Worm (Caenorhabditis elegans) whole organism, late embryonic: ENCODE results near the gene pqn-42.

Experiments used
- K09A11.1 ChIP-seq: sonication (generic microtip); optimal IDR thresholded peaks from 2 replicates; lab custom pipeline; 2017; ENCODE audit warnings: antibody characterized with exemption, mild to moderate bottlenecking, missing genetic modification characterization, missing compliant biosample characterization; ENCODE audit not compliant: insufficient read depth
- T23F11.4 ChIP-seq: fragments of 200-800 bp; sonication (Bioruptor generic); optimal IDR thresholded peaks from 2 replicates; lab custom pipeline; 2018; ENCODE audit warnings: mild to moderate bottlenecking, missing genetic modification characterization, missing compliant biosample characterization
- ceh-18 ChIP-seq: sonication (generic microtip); optimal IDR thresholded peaks from 2 replicates; lab custom pipeline; 2016; ENCODE audit warnings: missing genetic modification characterization, missing compliant biosample characterization
- ceh-2 ChIP-seq: sonication (generic microtip); optimal IDR thresholded peaks from 2 replicates; lab custom pipeline; 2016; ENCODE audit warnings: missing genotype, missing genetic modification characterization, missing compliant biosample characterization
- ceh-22 ChIP-seq: sonication (generic microtip); optimal IDR thresholded peaks from 2 replicates; lab custom pipeline; 2017; ENCODE audit warnings: missing biosample characterization, missing genetic modification characterization
- ceh-30 ChIP-seq: fragments of 150-350 bp; optimal IDR thresholded peaks from 2 replicates; lab custom pipeline; 2014; ENCODE audit warnings: missing biosample characterization, missing genetic modification characterization
- ceh-34 ChIP-seq: sonication (generic microtip); optimal IDR thresholded peaks from 2 replicates; lab custom pipeline; 2016; ENCODE audit warnings: mild to moderate bottlenecking, missing genetic modification characterization, missing compliant biosample characterization
- ceh-48 ChIP-seq: sonication (generic microtip); optimal IDR thresholded peaks from 2 replicates; lab custom pipeline; 2016; ENCODE audit warnings: missing genetic modification characterization, inconsistent platforms, missing compliant biosample characterization
- che-1 ChIP-seq: sonication (generic microtip); optimal IDR thresholded peaks from 2 replicates; lab custom pipeline; 2016; ENCODE audit warnings: mild to moderate bottlenecking, missing genetic modification characterization, missing compliant biosample characterization
- dmd-4 ChIP-seq: sonication (generic microtip); optimal IDR thresholded peaks from 2 replicates; lab custom pipeline; 2016; ENCODE audit warnings: borderline replicate concordance, missing genetic modification characterization, missing compliant biosample characterization
- dve-1 ChIP-seq: sonication (generic microtip); optimal IDR thresholded peaks from 2 replicates; lab custom pipeline; 2017; ENCODE audit warnings: antibody characterized with exemption, mild to moderate bottlenecking, missing genetic modification characterization, missing compliant biosample characterization
- elt-2 ChIP-seq: sonication (generic microtip); optimal IDR thresholded peaks from 2 replicates; lab custom pipeline; 2016; ENCODE audit warnings: missing genetic modification reagents, missing genetic modification characterization, missing compliant biosample characterization
- eyg-1 ChIP-seq: sonication (generic microtip); optimal IDR thresholded peaks from 2 replicates; lab custom pipeline; 2016; ENCODE audit warnings: missing genotype, missing genetic modification characterization, missing compliant biosample characterization
- fkh-10 ChIP-seq: fragments of 150-350 bp; optimal IDR thresholded peaks from 2 replicates; lab custom pipeline; 2014; ENCODE audit warnings: missing biosample characterization, missing genetic modification reagents, missing genetic modification characterization
- fkh-6 ChIP-seq: sonication (generic microtip); optimal IDR thresholded peaks from 2 replicates; lab custom pipeline; 2016; ENCODE audit warnings: missing genetic modification characterization, missing compliant biosample characterization
- gmeb-2 ChIP-seq: sonication (generic microtip); optimal IDR thresholded peaks from 2 replicates; lab custom pipeline; 2016; ENCODE audit warnings: missing genetic modification characterization, inconsistent platforms, missing compliant biosample characterization
- hlh-15 ChIP-seq: sonication (generic microtip); optimal IDR thresholded peaks from 2 replicates; lab custom pipeline; 2016; ENCODE audit warnings: missing genetic modification characterization, missing compliant biosample characterization
- hlh-30 ChIP-seq: sonication (generic microtip); optimal IDR thresholded peaks from 2 replicates; lab custom pipeline; 2017; ENCODE audit warnings: antibody characterized with exemption, missing genetic modification characterization, missing compliant biosample characterization; ENCODE audit not compliant: insufficient read depth
- hlh-6 ChIP-seq: sonication (generic microtip); optimal IDR thresholded peaks from 2 replicates; lab custom pipeline; 2016; ENCODE audit warnings: missing genotype, missing genetic modification characterization, missing compliant biosample characterization
- hlh-8 ChIP-seq: sonication (generic microtip); optimal IDR thresholded peaks from 2 replicates; lab custom pipeline; 2016; ENCODE audit warnings: missing genotype, missing genetic modification characterization, missing compliant biosample characterization
- lin-11 ChIP-seq: fragments of 200-800 bp; sonication (Bioruptor generic); optimal IDR thresholded peaks from 2 replicates; lab custom pipeline; 2018; ENCODE audit warnings: mild to moderate bottlenecking, missing genetic modification characterization, missing compliant biosample characterization
- nhr-11 ChIP-seq: fragments of 150-350 bp; optimal IDR thresholded peaks from 2 replicates; lab custom pipeline; 2014; ENCODE audit warnings: missing biosample characterization, missing genetic modification characterization
- npax-4 ChIP-seq: sonication (generic microtip); optimal IDR thresholded peaks from 2 replicates; lab custom pipeline; 2016; ENCODE audit warnings: missing genetic modification characterization, missing compliant biosample characterization
- pat-9 ChIP-seq: fragments of 200-800 bp; sonication (Bioruptor generic); optimal IDR thresholded peaks from 2 replicates; lab custom pipeline; 2018; ENCODE audit warnings: mild to moderate bottlenecking, missing genetic modification characterization, moderate library complexity, missing compliant biosample characterization
- pha-2 ChIP-seq: sonication (generic microtip); optimal IDR thresholded peaks from 2 replicates; lab custom pipeline; 2017; ENCODE audit warnings: mild to moderate bottlenecking, missing genetic modification characterization, missing compliant biosample characterization
- pqm-1 ChIP-seq: sonication (generic microtip); optimal IDR thresholded peaks from 2 replicates; lab custom pipeline; 2016; ENCODE audit warnings: missing genetic modification characterization, missing compliant biosample characterization
- rnt-1 ChIP-seq: sonication (generic microtip); optimal IDR thresholded peaks from 2 replicates; lab custom pipeline; 2016; ENCODE audit warnings: missing genetic modification characterization, missing compliant biosample characterization
- sox-4 ChIP-seq: sonication (generic microtip); optimal IDR thresholded peaks from 2 replicates; lab custom pipeline; 2017; ENCODE audit warnings: mild to moderate bottlenecking, missing genetic modification characterization, inconsistent platforms, missing compliant biosample characterization
- syd-9 ChIP-seq: sonication (generic microtip); optimal IDR thresholded peaks from 2 replicates; lab custom pipeline; 2016; ENCODE audit warnings: mild to moderate bottlenecking, missing genetic modification characterization, moderate library complexity, missing compliant biosample characterization
- tbx-2 ChIP-seq: sonication (generic microtip); optimal IDR thresholded peaks from 2 replicates; lab custom pipeline; 2016; ENCODE audit warnings: missing genetic modification characterization, missing compliant biosample characterization
- tbx-7 ChIP-seq: sonication (generic microtip); optimal IDR thresholded peaks from 2 replicates; lab custom pipeline; 2016; ENCODE audit warnings: missing genotype, missing genetic modification characterization, missing compliant biosample characterization
- ttx-3 ChIP-seq: sonication (generic microtip); optimal IDR thresholded peaks from 2 replicates; lab custom pipeline; 2016; ENCODE audit warnings: missing genetic modification reagents, missing genetic modification characterization, missing compliant biosample characterization
- unc-3 ChIP-seq, 2 experiments: fragments of 200-800 bp in 1 of 2; sonication (Bioruptor generic) in 1 of 2; sonication (generic microtip) in 1 of 2; conservative IDR thresholded peaks in 1 of 2; optimal IDR thresholded peaks in 1 of 2; 2 replicates each; pipeline versions ENCODE4 v1.3.6 to Lab custom; 2016 to 2022; ENCODE audit warnings: missing compliant biosample characterization in 2 of 2, missing genetic modification characterization in 2 of 2, missing genetic modification reagents in 1 of 2
- unc-42 ChIP-seq: sonication (generic microtip); optimal IDR thresholded peaks from 2 replicates; lab custom pipeline; 2016; ENCODE audit warnings: missing genotype, missing genetic modification characterization, missing compliant biosample characterization
- unc-86 ChIP-seq: sonication (generic microtip); optimal IDR thresholded peaks from 2 replicates; lab custom pipeline; 2016; ENCODE audit warnings: missing genetic modification characterization, missing compliant biosample characterization
- ztf-16 ChIP-seq: sonication (generic microtip); optimal IDR thresholded peaks from 2 replicates; lab custom pipeline; 2017; ENCODE audit warnings: missing genetic modification characterization, missing compliant biosample characterization

Gene pqn-42

DNA sequence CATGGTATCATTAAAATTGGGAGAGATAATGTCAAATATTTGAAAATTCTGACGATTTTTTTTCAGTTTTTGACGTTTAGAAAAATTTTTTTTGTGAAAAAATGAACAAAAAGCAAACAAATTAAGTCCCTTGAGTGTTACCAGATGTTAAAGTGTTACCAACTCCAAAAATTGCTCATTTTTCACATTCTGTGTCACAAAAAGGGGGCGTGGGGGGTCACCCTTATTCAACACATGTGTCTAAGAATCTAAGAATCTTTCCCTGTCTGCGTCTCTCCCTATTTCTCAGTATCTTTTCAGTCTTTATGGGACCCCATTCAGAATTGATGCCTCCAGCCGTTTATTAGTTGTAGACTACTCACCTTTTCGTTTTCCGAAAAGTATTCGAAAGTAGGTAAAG lies 19.8 kb downstream of the pqn-42 start:
- TF ChIP-seq hlh-6 (tag; lab: Kevin White, UChicago), result no peak
- no peak for TF ChIP-seq ceh-18 (tag; lab: Kevin White, UChicago)
- no peak for TF ChIP-seq K09A11.1 (tag; lab: Kevin White, UChicago)
- TF ChIP-seq hlh-8 (tag; lab: Kevin White, UChicago), result no peak
- TF ChIP-seq che-1 (tag; lab: Kevin White, UChicago), result no peak
- TF ChIP-seq unc-42, result no peak
- TF ChIP-seq dmd-4 (tag; lab: Kevin White, UChicago), result no peak
- no peak for TF ChIP-seq unc-86
- TF ChIP-seq ceh-34 (tag; lab: Kevin White, UChicago), result no peak
- TF ChIP-seq lin-11 (tag; lab: Kevin White, UChicago), result no peak
- TF ChIP-seq hlh-15 (tag; lab: Kevin White, UChicago), result no peak
- TF ChIP-seq npax-4 (tag; lab: Kevin White, UChicago), result no peak
- TF ChIP-seq gmeb-2 (tag; lab: Kevin White, UChicago), result no peak
- no peak for TF ChIP-seq T23F11.4 (GFP tag; lab: Kevin White, UChicago)
- no peak for TF ChIP-seq unc-3 (GFP tag; conservative IDR thresholded peaks at IDR 0.05; lab: Robert Waterston, UW)
- no peak for TF ChIP-seq unc-3 (tag; optimal IDR thresholded peaks at IDR 0.05; lab: Kevin White, UChicago)
- no peak for TF ChIP-seq tbx-7 (tag; lab: Kevin White, UChicago)

DNA sequence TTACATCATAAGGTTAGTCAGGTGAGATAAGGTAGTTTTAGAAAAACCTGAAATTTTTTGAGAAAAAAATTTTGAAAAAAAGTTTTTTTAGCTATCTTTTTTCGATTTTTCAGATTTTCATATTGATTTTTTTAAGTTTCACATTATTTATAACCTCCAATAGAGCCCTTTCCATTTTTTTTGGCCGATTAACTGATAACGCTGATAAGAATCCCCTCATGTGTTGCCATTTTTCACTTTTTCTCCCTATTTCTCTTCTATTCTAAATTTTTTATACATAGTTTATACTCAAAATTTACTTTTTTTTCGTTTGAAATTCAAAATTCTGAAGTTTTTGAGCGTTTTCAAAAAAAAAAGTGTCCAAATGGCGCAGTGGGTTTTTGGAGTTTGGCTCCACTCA lies 20.6 kb downstream of the pqn-42 start:
- TF ChIP-seq ceh-22 (tag; lab: Kevin White, UChicago) (no peak), sox-4 (tag; lab: Kevin White, UChicago) (no peak), eyg-1 (no peak), elt-2 (peak; percentile 11)
- TF ChIP-seq, all 69 proteins: peak for 1

DNA sequence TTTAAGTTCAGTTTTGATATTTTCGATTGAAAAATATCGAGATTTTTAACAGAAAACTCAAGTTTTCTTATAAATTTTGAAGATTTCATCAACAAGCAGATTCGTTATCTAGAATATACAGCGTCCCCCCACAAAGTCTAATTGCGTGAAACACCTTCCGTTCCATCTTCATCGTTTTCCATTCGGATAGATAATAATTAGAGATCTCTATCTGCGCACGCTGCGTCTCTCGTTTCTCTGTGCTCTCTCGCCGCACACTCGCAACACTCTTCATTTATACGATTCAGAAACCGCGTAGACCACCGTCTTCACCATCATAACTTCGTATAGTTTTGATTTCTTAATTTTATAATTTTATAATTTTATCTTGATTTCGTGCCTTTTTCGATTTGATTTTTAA lies 22.0 kb downstream of the pqn-42 start:
- TF ChIP-seq ztf-16 (tag; lab: Kevin White, UChicago) (no peak), rnt-1 (tag; lab: Kevin White, UChicago) (peak; percentile 95)

DNA sequence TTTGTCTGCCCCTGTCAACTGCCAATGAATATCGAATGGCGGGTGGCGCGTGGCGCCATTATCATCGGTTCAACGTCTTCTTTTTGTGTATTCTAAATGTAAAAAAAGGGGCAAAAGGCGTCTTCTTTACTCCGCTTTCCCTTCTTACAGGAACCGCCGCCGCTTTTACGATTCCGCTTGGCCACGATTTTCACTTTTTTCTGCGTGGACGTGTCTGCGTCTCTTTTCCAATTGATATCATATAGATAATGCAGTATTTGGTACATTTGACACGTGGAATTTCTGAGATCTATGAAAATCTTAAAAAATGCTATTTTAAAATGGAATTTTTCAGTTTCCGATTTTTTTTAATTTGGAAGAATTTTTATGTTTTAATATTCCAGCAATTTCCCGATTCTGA lies 23.2 kb downstream of the pqn-42 start:
- no peak for TF ChIP-seq hlh-30 (tag; lab: Kevin White, UChicago)
- no peak for TF ChIP-seq ceh-18 (tag; lab: Kevin White, UChicago)
- TF ChIP-seq tbx-2 (tag; lab: Kevin White, UChicago), result no peak
- no peak for TF ChIP-seq unc-3 (GFP tag; conservative IDR thresholded peaks at IDR 0.05; lab: Robert Waterston, UW)
- TF ChIP-seq unc-3 (tag; optimal IDR thresholded peaks at IDR 0.05; lab: Kevin White, UChicago), result no peak
- TF ChIP-seq nhr-11 (tag; lab: Kevin White, UChicago), result no peak
- no peak for TF ChIP-seq ceh-2 (tag; lab: Kevin White, UChicago)
- no peak for TF ChIP-seq fkh-6 (tag; lab: Kevin White, UChicago)
- TF ChIP-seq ceh-30, result no peak
- no peak for TF ChIP-seq ceh-48 (tag; lab: Kevin White, UChicago)
- TF ChIP-seq, all 69 proteins: peak for 0

DNA sequence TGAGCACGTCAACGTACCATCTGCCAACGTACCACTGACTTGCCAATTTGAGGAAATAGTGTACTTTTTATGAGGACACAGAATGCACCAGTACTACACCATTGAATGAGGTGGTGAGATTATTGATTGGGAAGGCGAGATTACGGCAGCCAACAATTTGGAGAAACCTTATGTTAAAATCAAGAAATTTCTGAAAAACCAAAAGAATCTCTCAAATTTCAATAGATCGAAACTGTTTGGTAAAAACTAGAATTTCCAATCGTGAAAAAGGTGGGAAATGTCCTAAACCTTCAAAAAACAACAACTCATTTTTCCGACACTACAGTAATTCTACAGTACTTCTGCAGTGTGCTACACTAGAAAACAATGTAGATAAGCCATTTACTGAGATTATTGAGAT lies 26.8 kb downstream of the pqn-42 start, which contains the start of gene ceh-86:
Gene ceh-86, minus strand, starts transcription at position 101 of the 400 bp plus-strand sequence.
- peak; percentile 55 for TF ChIP-seq ceh-48 (tag; lab: Kevin White, UChicago)
- no peak for TF ChIP-seq ceh-34 (tag; lab: Kevin White, UChicago)
- TF ChIP-seq lin-11 (tag; lab: Kevin White, UChicago), result no peak
- TF ChIP-seq, all 69 proteins: peak for 1

DNA sequence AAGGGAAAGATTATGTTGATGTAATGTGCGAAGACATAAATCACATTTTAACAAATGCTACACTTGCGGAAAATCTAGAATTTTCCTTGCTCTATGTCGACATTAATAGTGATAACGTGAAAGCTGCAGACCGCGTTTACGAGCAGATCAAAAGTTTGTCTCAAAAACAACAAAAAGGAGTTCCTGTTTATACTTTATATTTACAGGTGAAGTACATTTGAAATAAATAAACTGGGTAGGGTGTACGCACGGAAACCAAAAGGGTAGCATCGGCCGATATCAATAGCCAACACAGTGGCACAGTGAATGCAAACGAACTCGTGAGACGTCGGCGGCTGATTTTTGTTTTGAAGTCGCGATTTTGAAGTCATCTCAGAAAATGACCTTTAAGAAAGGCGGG lies 36.4 kb downstream of the pqn-42 start:
- TF ChIP-seq dve-1 (tag; lab: Kevin White, UChicago) (no peak), fkh-10 (GFP tag; lab: Kevin White, UChicago) (no peak), ceh-48 (tag; lab: Kevin White, UChicago) (no peak), syd-9 (tag; lab: Kevin White, UChicago) (no peak), pat-9 (tag; lab: Kevin White, UChicago) (no peak), ztf-16 (tag; lab: Kevin White, UChicago) (no peak), ceh-30 (no peak), pha-2 (tag; lab: Kevin White, UChicago) (no peak), ttx-3 (tag; lab: Kevin White, UChicago) (no peak), eyg-1 (no peak), che-1 (tag; lab: Kevin White, UChicago) (no peak), hlh-8 (tag; lab: Kevin White, UChicago) (no peak), pqm-1 (tag; lab: Kevin White, UChicago) (no peak)
